Fruit fly (Drosophila melanogaster) whole organism, embryonic: Measurements from ENCODE around the gene ac.
A peak's percentile ranks its signal among the peaks of the same experiment; 100 is the strongest.

ENCODE experiments used
- Atf6 ChIP-seq: fragments of 200-800 bp; sonication (Bioruptor generic); IDR thresholded peaks from 2 replicates; pipeline ENCODE4 v1.3.6; 2022; ENCODE audit warnings: missing biosample characterization, missing genetic modification characterization
- BEAF-32 ChIP-seq: fragments of 200-800 bp; sonication (Bioruptor generic); optimal IDR thresholded peaks from 3 replicates; lab custom pipeline; 2017; ENCODE audit warnings: missing biosample characterization, missing genetic modification characterization, mild to moderate bottlenecking, moderate library complexity, missing genetic modification reagents
- Blimp-1 ChIP-seq: fragments of 200-800 bp; sonication (Bioruptor generic); optimal IDR thresholded peaks from 3 replicates; lab custom pipeline; 2018; ENCODE audit warnings: missing biosample characterization, missing genetic modification characterization, mild to moderate bottlenecking, moderate library complexity, missing genetic modification reagents
- CG13894 ChIP-seq: fragments of 200-800 bp; sonication (Bioruptor generic); optimal IDR thresholded peaks from 3 replicates; lab custom pipeline; 2018; ENCODE audit warnings: missing biosample characterization, mild to moderate bottlenecking, missing genetic modification characterization, moderate library complexity
- CG14050 ChIP-seq: fragments of 200-800 bp; sonication (Bioruptor generic); IDR thresholded peaks from 3 replicates; pipeline ENCODE4 v1.3.6; 2022; ENCODE audit warnings: missing biosample characterization, missing genetic modification characterization
- CG15696 ChIP-seq: fragments of 200-800 bp; sonication (Bioruptor generic); optimal IDR thresholded peaks from 2 replicates; lab custom pipeline; 2019; ENCODE audit warnings: missing biosample characterization, mild to moderate bottlenecking, missing genetic modification characterization, moderate library complexity
- CG1792 ChIP-seq: fragments of 200-800 bp; sonication (Bioruptor generic); optimal IDR thresholded peaks from 2 replicates; lab custom pipeline; 2016; ENCODE audit warnings: missing biosample characterization, missing genetic modification characterization
- CG18599 ChIP-seq: fragments of 200-800 bp; sonication (Bioruptor generic); optimal IDR thresholded peaks from 3 replicates; lab custom pipeline; 2017; ENCODE audit warnings: missing biosample characterization, missing genetic modification characterization, mild to moderate bottlenecking, moderate library complexity, missing genetic modification reagents
- CG2678 ChIP-seq: fragments of 200-800 bp; sonication (Bioruptor generic); optimal IDR thresholded peaks from 3 replicates; lab custom pipeline; 2019; ENCODE audit warnings: missing biosample characterization, mild to moderate bottlenecking, missing genetic modification characterization, moderate library complexity
- CG2875 ChIP-seq: fragments of 200-800 bp; sonication (Bioruptor generic); optimal IDR thresholded peaks from 2 replicates; lab custom pipeline; 2017; ENCODE audit warnings: missing biosample characterization, mild to moderate bottlenecking, missing genetic modification characterization, missing genetic modification reagents
- CG3163 ChIP-seq: fragments of 200-800 bp; sonication (Bioruptor generic); optimal IDR thresholded peaks from 3 replicates; lab custom pipeline; 2016; ENCODE audit warnings: missing biosample characterization, missing genetic modification characterization
- CG32532 ChIP-seq: fragments of 200-800 bp; sonication (Bioruptor generic); IDR thresholded peaks from 2 replicates; pipeline ENCODE4 v1.3.6; 2022; ENCODE audit warnings: missing biosample characterization, missing genetic modification characterization
- CG5245 ChIP-seq: fragments of 200-800 bp; sonication (Bioruptor generic); optimal IDR thresholded peaks from 3 replicates; lab custom pipeline; 2016; ENCODE audit warnings: missing biosample characterization, missing genetic modification characterization
- CG6272 ChIP-seq: fragments of 200-800 bp; sonication (Bioruptor generic); IDR thresholded peaks from 2 replicates; pipeline ENCODE4 v1.3.6; 2022; ENCODE audit warnings: missing biosample characterization, missing genetic modification characterization
- CG6791 ChIP-seq: fragments of 200-800 bp; sonication (Bioruptor generic); IDR thresholded peaks from 3 replicates; pipeline ENCODE4 v1.3.6; 2022; ENCODE audit warnings: missing biosample characterization, missing genetic modification characterization; ENCODE audit not compliant: partially characterized antibody
- CG6854 ChIP-seq: fragments of 200-800 bp; sonication (Bioruptor generic); optimal IDR thresholded peaks from 3 replicates; lab custom pipeline; 2017; ENCODE audit warnings: missing biosample characterization, mild to moderate bottlenecking, missing genetic modification characterization
- CG7786 ChIP-seq: fragments of 200-800 bp; sonication (Bioruptor generic); optimal IDR thresholded peaks from 2 replicates; lab custom pipeline; 2016; ENCODE audit warnings: missing biosample characterization, missing genetic modification characterization
- CkIIα-i1 ChIP-seq: fragments of 200-800 bp; sonication (Bioruptor generic); IDR thresholded peaks from 2 replicates; pipeline ENCODE4 v1.3.6; 2022; ENCODE audit warnings: missing biosample characterization, missing genetic modification characterization
- Deaf1 ChIP-seq: fragments of 200-800 bp; optimal IDR thresholded peaks from 3 replicates; lab custom pipeline; 2019; ENCODE audit warnings: missing biosample characterization, mild to moderate bottlenecking, missing genetic modification characterization, moderate library complexity
- Dll ChIP-seq: fragments of 200-800 bp; sonication (Bioruptor generic); IDR thresholded peaks from 4 replicates; pipeline ENCODE4 v1.3.6; 2022; ENCODE audit warnings: missing biosample characterization, missing genetic modification characterization; ENCODE audit not compliant: partially characterized antibody
- E2f2 ChIP-seq: fragments of 200-800 bp; sonication (Bioruptor generic); IDR thresholded peaks from 2 replicates; pipeline ENCODE4 v1.3.6; 2022; ENCODE audit warnings: missing biosample characterization, missing genetic modification characterization
- Ets65A ChIP-seq: fragments of 200-800 bp; sonication (Bioruptor generic); peaks from one replicate; lab custom pipeline; 2016; ENCODE audit warnings: missing biosample characterization, missing genetic modification characterization
- Med ChIP-seq: fragments of 200-800 bp; sonication (Bioruptor generic); peaks from one replicate; lab custom pipeline; 2016; ENCODE audit warnings: missing biosample characterization, missing genetic modification characterization, mild to moderate bottlenecking, inconsistent platforms, moderate library complexity
- NK7.1 ChIP-seq: fragments of 200-800 bp; sonication (Bioruptor generic); optimal IDR thresholded peaks from 3 replicates; lab custom pipeline; 2016; ENCODE audit warnings: missing biosample characterization, missing genetic modification characterization
- Opbp ChIP-seq: fragments of 200-800 bp; sonication (Bioruptor generic); IDR thresholded peaks from 3 replicates; pipeline ENCODE4 v1.3.6; 2022; ENCODE audit warnings: missing biosample characterization, missing genetic modification characterization; ENCODE audit not compliant: partially characterized antibody
- Six4 ChIP-seq: fragments of 200-800 bp; sonication (Bioruptor generic); optimal IDR thresholded peaks from 2 replicates; lab custom pipeline; 2016; ENCODE audit warnings: missing biosample characterization, missing genetic modification characterization
- YL-1 ChIP-seq: fragments of 200-800 bp; sonication (Bioruptor generic); optimal IDR thresholded peaks from 3 replicates; lab custom pipeline; 2017; ENCODE audit warnings: missing biosample characterization, mild to moderate bottlenecking, missing genetic modification characterization
- az2 ChIP-seq: fragments of 200-800 bp; sonication (Bioruptor generic); optimal IDR thresholded peaks from 3 replicates; lab custom pipeline; 2016; ENCODE audit warnings: missing biosample characterization, missing genetic modification characterization
- chif ChIP-seq, 2 experiments: fragments of 200-800 bp; sonication (Bioruptor generic); optimal IDR thresholded peaks; 3 replicates each; lab custom pipeline; 2016; ENCODE audit warnings: missing biosample characterization in 2 of 2, missing genetic modification characterization in 2 of 2
- chn ChIP-seq: fragments of 200-800 bp; sonication (Bioruptor generic); optimal IDR thresholded peaks from 2 replicates; lab custom pipeline; 2016; ENCODE audit warnings: missing biosample characterization, missing genetic modification characterization
- corto ChIP-seq: fragments of 200-800 bp; sonication (Bioruptor generic); optimal IDR thresholded peaks from 2 replicates; lab custom pipeline; 2016; ENCODE audit warnings: missing biosample characterization, mild to moderate bottlenecking, missing genetic modification characterization, moderate library complexity
- dmrt99B ChIP-seq: fragments of 200-800 bp; sonication (Bioruptor generic); optimal IDR thresholded peaks from 2 replicates; lab custom pipeline; 2018; ENCODE audit warnings: missing biosample characterization, mild to moderate bottlenecking, missing genetic modification characterization, moderate library complexity
- dpn ChIP-seq, 2 experiments: fragments of 200-800 bp; sonication (Bioruptor generic); optimal IDR thresholded peaks; 3 replicates each; lab custom pipeline; 2016; ENCODE audit warnings: missing biosample characterization in 2 of 2, missing genetic modification characterization in 2 of 2
- emc ChIP-seq: fragments of 200-800 bp; sonication (Bioruptor generic); optimal IDR thresholded peaks from 2 replicates; lab custom pipeline; 2016; ENCODE audit warnings: missing biosample characterization, missing genetic modification characterization
- ems ChIP-seq: fragments of 200-800 bp; sonication (Bioruptor generic); optimal IDR thresholded peaks from 3 replicates; lab custom pipeline; 2016; ENCODE audit warnings: missing biosample characterization, missing genetic modification characterization
- exex ChIP-seq: fragments of 200-800 bp; sonication (Bioruptor generic); optimal IDR thresholded peaks from 4 replicates; lab custom pipeline; 2018; ENCODE audit warnings: missing biosample characterization, mild to moderate bottlenecking, missing genetic modification characterization, moderate library complexity
- fd3F ChIP-seq: fragments of 200-800 bp; sonication (Bioruptor generic); optimal IDR thresholded peaks from 2 replicates; lab custom pipeline; 2018; ENCODE audit warnings: missing biosample characterization, mild to moderate bottlenecking, missing genetic modification characterization, moderate library complexity
- fru ChIP-seq: fragments of >200 bp; optimal IDR thresholded peaks from 2 replicates; lab custom pipeline; 2017
- gce ChIP-seq: fragments of 200-800 bp; sonication (Bioruptor generic); IDR thresholded peaks from 3 replicates; pipeline ENCODE4 v1.3.6; 2022; ENCODE audit warnings: missing biosample characterization, missing genetic modification characterization
- ham ChIP-seq: fragments of 200-800 bp; sonication (Bioruptor generic); IDR thresholded peaks from 2 replicates; pipeline ENCODE4 v1.3.6; 2022; ENCODE audit warnings: missing biosample characterization, missing genetic modification characterization
- hbn ChIP-seq: fragments of 200-800 bp; sonication (Bioruptor generic); IDR thresholded peaks from 2 replicates; pipeline ENCODE4 v1.3.6; 2022; ENCODE audit warnings: missing biosample characterization, missing genetic modification characterization; ENCODE audit not compliant: partially characterized antibody
- her ChIP-seq: fragments of 200-800 bp; sonication (Bioruptor generic); optimal IDR thresholded peaks from 2 replicates; lab custom pipeline; 2016; ENCODE audit warnings: missing biosample characterization, missing genetic modification characterization
- jigr1 ChIP-seq: fragments of 200-800 bp; sonication (Bioruptor generic); IDR thresholded peaks from 3 replicates; pipeline ENCODE4 v1.3.6; 2022; ENCODE audit warnings: missing biosample characterization, missing genetic modification characterization
- jing ChIP-seq: fragments of 200-800 bp; sonication (Bioruptor generic); optimal IDR thresholded peaks from 2 replicates; lab custom pipeline; 2018; ENCODE audit warnings: missing biosample characterization, mild to moderate bottlenecking, missing genetic modification characterization
- nom ChIP-seq: fragments of 200-800 bp; sonication (Bioruptor generic); optimal IDR thresholded peaks from 2 replicates; lab custom pipeline; 2017; ENCODE audit warnings: missing biosample characterization, missing genetic modification characterization, mild to moderate bottlenecking, moderate library complexity, missing genetic modification reagents
- scrt ChIP-seq: fragments of 200-800 bp; sonication (Bioruptor generic); optimal IDR thresholded peaks from 2 replicates; lab custom pipeline; 2018; ENCODE audit warnings: missing biosample characterization, mild to moderate bottlenecking, missing genetic modification characterization, moderate library complexity
- sr ChIP-seq: fragments of 200-800 bp; sonication (Bioruptor generic); IDR thresholded peaks from 3 replicates; pipeline ENCODE4 v1.3.6; 2022; ENCODE audit warnings: missing biosample characterization, missing genetic modification characterization
- tgo ChIP-seq: fragments of 200-800 bp; sonication (Bioruptor generic); IDR thresholded peaks from 3 replicates; pipeline ENCODE4 v1.3.6; 2022; ENCODE audit warnings: missing biosample characterization, missing genetic modification characterization
- trem ChIP-seq: fragments of 200-800 bp; optimal IDR thresholded peaks from 3 replicates; lab custom pipeline; 2019; ENCODE audit warnings: missing biosample characterization, mild to moderate bottlenecking, missing genetic modification characterization, moderate library complexity
- usp ChIP-seq: fragments of >200 bp; optimal IDR thresholded peaks from 2 replicates; lab custom pipeline; 2017; ENCODE audit warnings: missing biosample characterization, missing genetic modification characterization
- z ChIP-seq: fragments of 200-800 bp; sonication (Bioruptor generic); IDR thresholded peaks from 3 replicates; pipeline ENCODE4 v1.3.6; 2022; ENCODE audit warnings: missing biosample characterization, missing genetic modification characterization
- zf30C ChIP-seq: fragments of 200-800 bp; sonication (Bioruptor generic); optimal IDR thresholded peaks from 3 replicates; lab custom pipeline; 2018; ENCODE audit warnings: missing biosample characterization, mild to moderate bottlenecking, missing genetic modification characterization

The ac gene

dm6 chrX:345246-345645 lies 24.6 kb upstream of the ac start (continued):
- TF ChIP-seq scrt (no peak), tgo (GFP tag; lab: Robert Waterston, UW) (no peak; the same call in 2 of the 3 replicates), CG32532 (GFP tag; lab: Robert Waterston, UW) (peak; percentile 35; the same call in 1 of the 2 replicates), YL-1 (GFP tag; lab: Kevin White, UChicago) (no peak), Blimp-1 (peak; percentile 23), CG1792 (GFP tag; lab: Kevin White, UChicago) (no peak), exex (tag; lab: Kevin White, UChicago) (no peak), CG2875 (GFP tag; lab: Kevin White, UChicago) (no peak), NK7.1 (no peak), ems (GFP tag; lab: Kevin White, UChicago) (no peak), Med (GFP tag; lab: Kevin White, UChicago) (peak; percentile 83), z (no peak), CG14050 (GFP tag; lab: Robert Waterston, UW) (no peak), CG7786 (GFP tag; lab: Kevin White, UChicago) (no peak), E2f2 (GFP tag; lab: Robert Waterston, UW) (0 out of 2 replicates have a peak, but pooled peaks have one; percentile 13), hbn (GFP tag; lab: Robert Waterston, UW) (no peak), Deaf1 (tag; lab: Kevin White, UChicago) (no peak), Ets65A (GFP tag; lab: Kevin White, UChicago) (no peak), BEAF-32 (GFP tag; lab: Kevin White, UChicago) (no peak), CG15696 (tag; lab: Kevin White, UChicago) (no peak), Six4 (GFP tag; lab: Kevin White, UChicago) (no peak), sr (GFP tag; lab: Robert Waterston, UW) (no peak), nom (GFP tag; lab: Kevin White, UChicago) (peak; percentile 76), fru (lab: Kevin White, UChicago) (no peak), dmrt99B (peak; percentile 6), her (GFP tag; lab: Kevin White, UChicago) (no peak), ham (no peak), CkIIα-i1 (GFP tag; lab: Robert Waterston, UW) (no peak), emc (no peak), chif (GFP tag; optimal IDR thresholded peaks at IDR 0.05; lab: Kevin White, UChicago) (peak in 1 of 2 experiments; percentile 0), Atf6 (GFP tag; lab: Robert Waterston, UW) (peak; percentile 25; the same call in 1 of the 2 replicates), CG6272 (GFP tag; lab: Robert Waterston, UW) (no peak), jigr1 (GFP tag; lab: Robert Waterston, UW) (no peak), Dll (no peak), CG5245 (GFP tag; lab: Kevin White, UChicago) (no peak), Opbp (GFP tag; lab: Robert Waterston, UW) (no peak), CG6854 (GFP tag; lab: Kevin White, UChicago) (no peak), gce (GFP tag; lab: Robert Waterston, UW) (no peak), usp (no peak), chn (no peak), fd3F (GFP tag; lab: Kevin White, UChicago) (no peak), CG6791 (no peak), jing (GFP tag; lab: Kevin White, UChicago) (no peak), trem (tag; lab: Kevin White, UChicago) (no peak), dpn (GFP tag; optimal IDR thresholded peaks at IDR 0.05; lab: Kevin White, UChicago) (peak; percentile 19 to 28), az2 (GFP tag; lab: Kevin White, UChicago) (no peak), zf30C (GFP tag; lab: Kevin White, UChicago) (no peak), corto (no peak), CG18599 (GFP tag; lab: Kevin White, UChicago) (peak; percentile 26), CG13894 (tag; lab: Kevin White, UChicago) (no peak), CG3163 (GFP tag; lab: Kevin White, UChicago) (no peak), CG2678 (tag; lab: Kevin White, UChicago) (peak; percentile 49)
